Worm (Caenorhabditis elegans) whole organism, young adult: ENCODE results near the gene srbc-27.

Experiments used
- F55B11.4 ChIP-seq: sonication (generic microtip); optimal IDR thresholded peaks from 2 replicates; lab custom pipeline; 2016; ENCODE audit warnings: missing compliant biosample characterization, missing genetic modification characterization, borderline replicate concordance; ENCODE audit not compliant: insufficient read depth
- Y53F4B.3 ChIP-seq: fragments of 200-800 bp; sonication (Bioruptor generic); IDR thresholded peaks from 2 replicates; pipeline ENCODE4 v1.3.6; 2022; ENCODE audit warnings: missing genetic modification reagents, missing genetic modification characterization, missing compliant biosample characterization
- Y53G8AR.9 ChIP-seq: fragments of 200-800 bp; sonication (Bioruptor generic); conservative IDR thresholded peaks from 2 replicates; pipeline ENCODE4 v1.3.6; 2022; ENCODE audit warnings: missing genetic modification reagents, missing genetic modification characterization, missing compliant biosample characterization
- Y56A3A.18 ChIP-seq: fragments of 200-800 bp; sonication (Bioruptor generic); IDR thresholded peaks from 2 replicates; pipeline ENCODE4 v1.3.6; 2022; ENCODE audit warnings: missing genetic modification reagents, missing genetic modification characterization, missing compliant biosample characterization
- cebp-2 ChIP-seq: fragments of 200-800 bp; sonication (Bioruptor generic); IDR thresholded peaks from 2 replicates; pipeline ENCODE4 v1.3.6; 2022; ENCODE audit warnings: missing genetic modification characterization, missing compliant biosample characterization
- ceh-100 ChIP-seq: fragments of 200-800 bp; sonication (Bioruptor generic); IDR thresholded peaks from 2 replicates; pipeline ENCODE4 v1.3.6; 2022; ENCODE audit warnings: missing genetic modification reagents, missing genetic modification characterization, missing compliant biosample characterization
- ceh-27 ChIP-seq: fragments of 200-800 bp; sonication (Bioruptor generic); optimal IDR thresholded peaks from 2 replicates; lab custom pipeline; 2018; ENCODE audit warnings: mild to moderate bottlenecking, missing genetic modification characterization, moderate library complexity, missing compliant biosample characterization
- chd-7 ChIP-seq: sonication (generic microtip); optimal IDR thresholded peaks from 2 replicates; lab custom pipeline; 2016; ENCODE audit warnings: mild to moderate bottlenecking, missing genetic modification characterization, moderate library complexity, missing compliant biosample characterization
- die-1 ChIP-seq: sonication (generic microtip); optimal IDR thresholded peaks from 2 replicates; lab custom pipeline; 2016; ENCODE audit warnings: missing genotype, mild to moderate bottlenecking, missing genetic modification characterization, missing compliant biosample characterization
- dpff-1 ChIP-seq: sonication (generic microtip); optimal IDR thresholded peaks from 2 replicates; lab custom pipeline; 2017; ENCODE audit warnings: mild to moderate bottlenecking, missing genetic modification characterization, missing compliant biosample characterization
- hmg-20 ChIP-seq: fragments of 200-800 bp; sonication (Bioruptor generic); IDR thresholded peaks from 2 replicates; pipeline ENCODE4 v1.3.6; 2022; ENCODE audit warnings: missing genetic modification reagents, missing genetic modification characterization, missing compliant biosample characterization
- nhr-90 ChIP-seq: sonication (generic microtip); optimal IDR thresholded peaks from 2 replicates; lab custom pipeline; 2016; ENCODE audit warnings: missing genotype, mild to moderate bottlenecking, missing genetic modification characterization, missing compliant biosample characterization
- pha-4 ChIP-seq: fragments of 150-350 bp; sonication (generic microtip); optimal IDR thresholded peaks from 2 replicates; lab custom pipeline; 2014; ENCODE audit warnings: missing biosample characterization, missing genetic modification reagents, missing genetic modification characterization
- rpc-1 ChIP-seq, 2 experiments: fragments of 150-350 bp in 1 of 2; sonication (generic microtip) in 1 of 2; optimal IDR thresholded peaks; 2 replicates each; lab custom pipeline; 2014 to 2018; ENCODE audit warnings: missing biosample characterization in 1 of 2, missing genetic modification characterization in 1 of 2, missing genetic modification reagents in 1 of 2, missing genotype in 1 of 2
- sea-2 ChIP-seq: fragments of 200-800 bp; sonication (Bioruptor generic); IDR thresholded peaks from 2 replicates; pipeline ENCODE4 v1.3.6; 2022; ENCODE audit warnings: missing genetic modification characterization, missing compliant biosample characterization
- ztf-26 ChIP-seq: sonication (generic microtip); optimal IDR thresholded peaks from 2 replicates; lab custom pipeline; 2017; ENCODE audit warnings: missing genetic modification characterization, missing compliant biosample characterization

Gene srbc-27

ce11 chrV:17471564-17471963 is 40.6 kb downstream of the srbc-27 start, which contains the start of gene srh-235:
TSS of gene srh-235 (minus strand) at chrV:17471664.
- TF ChIP-seq die-1 (tag; lab: Kevin White, UChicago) (no peak), cebp-2 (no peak), sea-2 (no peak), pha-4 (tag; lab: Kevin White, UChicago) (no peak), dpff-1 (tag; lab: Kevin White, UChicago) (no peak), hmg-20 (GFP tag; lab: Robert Waterston, UW) (no peak), nhr-90 (tag; lab: Kevin White, UChicago) (no peak), chd-7 (tag; lab: Kevin White, UChicago) (no peak), ceh-27 (no peak), ceh-100 (no peak), Y53F4B.3 (GFP tag; lab: Robert Waterston, UW) (no peak), Y56A3A.18 (GFP tag; lab: Robert Waterston, UW) (no peak)

DNA sequence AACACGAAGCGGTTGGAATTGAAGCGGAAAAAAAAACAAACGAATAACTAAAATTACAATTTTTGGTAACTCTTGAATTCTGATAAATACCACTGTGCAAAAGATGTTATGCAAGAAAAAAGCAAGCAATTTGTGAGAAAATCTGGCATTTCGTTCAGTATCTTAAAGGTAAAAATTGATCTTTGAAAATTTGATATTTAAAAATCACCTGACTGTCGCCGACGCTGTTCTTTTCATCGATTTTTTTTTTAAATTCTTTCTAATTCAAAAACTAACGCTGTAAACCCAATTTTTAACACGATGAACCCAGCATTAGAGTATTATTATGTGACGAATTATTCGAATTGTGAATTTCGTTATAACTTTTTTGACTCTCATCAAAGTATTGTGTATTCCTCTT is 42.7 kb downstream of the srbc-27 start, which contains the start of gene srh-123:
srh-123 (plus strand) TSS at position 301 of the 400 bp plus-strand sequence.
- TF ChIP-seq rpc-1 (optimal IDR thresholded peaks at IDR 0.05; lab: Kevin White, UChicago) (no peak), rpc-1 (tag; optimal IDR thresholded peaks at IDR 0.05; lab: Kevin White, UChicago) (no peak), Y53G8AR.9 (no peak), F55B11.4 (no peak)

DNA sequence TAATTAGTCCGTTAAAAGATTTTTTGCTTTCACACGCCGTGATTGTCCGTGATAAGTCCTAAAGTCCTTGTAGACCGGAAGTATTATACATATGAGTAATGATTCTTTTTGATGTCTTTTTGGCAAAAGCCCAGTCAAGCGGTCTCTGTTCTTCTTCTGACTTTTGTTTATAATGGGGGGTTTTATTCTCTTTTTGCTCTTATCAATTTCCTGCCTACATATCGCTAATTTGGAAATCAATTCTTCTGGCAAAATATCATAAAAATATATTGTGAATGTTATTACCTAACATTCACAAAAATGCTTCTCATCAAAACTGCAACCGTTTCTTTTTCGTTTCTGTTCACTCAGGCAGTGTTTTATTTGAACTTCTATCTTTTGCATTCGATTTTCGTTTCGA is 45.5 kb downstream of the srbc-27 start, which contains the start of gene srbc-61:
srbc-61 (plus strand) TSS at position 301 of the 400 bp plus-strand sequence.
- TF ChIP-seq ztf-26 (tag; lab: Kevin White, UChicago): no peak
- TF ChIP-seq Y53G8AR.9: no peak
